Worm (Caenorhabditis elegans) whole organism, early embryonic: ENCODE results near the gene rcd-1.

Experiments
- F13C5.2 ChIP-seq: sonication (generic microtip); optimal IDR thresholded peaks from 2 replicates; lab custom pipeline; 2017; ENCODE audit warnings: mild to moderate bottlenecking, missing genetic modification characterization, inconsistent platforms, missing compliant biosample characterization
- aly-1 ChIP-seq: sonication (generic microtip); optimal IDR thresholded peaks from 2 replicates; lab custom pipeline; 2016; ENCODE audit warnings: missing genetic modification characterization, missing compliant biosample characterization
- ama-1 ChIP-seq: fragments of 150-350 bp; optimal IDR thresholded peaks from 2 replicates; lab custom pipeline; 2014
- ceh-36 ChIP-seq: sonication (generic microtip); optimal IDR thresholded peaks from 2 replicates; lab custom pipeline; 2016; ENCODE audit warnings: missing genetic modification characterization, inconsistent platforms, missing compliant biosample characterization
- ets-7 ChIP-seq: sonication (generic microtip); optimal IDR thresholded peaks from 2 replicates; lab custom pipeline; 2016; ENCODE audit warnings: missing genotype, missing genetic modification characterization, missing compliant biosample characterization
- flt-1 ChIP-seq: fragments of 200-800 bp; sonication (Bioruptor generic); IDR thresholded peaks from 2 replicates; pipeline ENCODE4 v1.3.6; 2022; ENCODE audit warnings: missing genetic modification characterization, missing compliant biosample characterization
- hmbx-1 ChIP-seq: sonication (generic microtip); optimal IDR thresholded peaks from 2 replicates; lab custom pipeline; 2016; ENCODE audit warnings: mild to moderate bottlenecking, missing genetic modification characterization, missing compliant biosample characterization
- hmg-4 ChIP-seq: fragments of 200-800 bp; sonication (Bioruptor generic); optimal IDR thresholded peaks from 2 replicates; lab custom pipeline; 2018; ENCODE audit warnings: mild to moderate bottlenecking, missing genetic modification characterization, missing compliant biosample characterization
- hnd-1 ChIP-seq: sonication (generic microtip); optimal IDR thresholded peaks from 2 replicates; lab custom pipeline; 2016; ENCODE audit warnings: missing genetic modification characterization, missing compliant biosample characterization
- pes-1 ChIP-seq: fragments of 200-800 bp; sonication (Bioruptor generic); IDR thresholded peaks from 2 replicates; pipeline ENCODE4 v1.3.6; 2022; ENCODE audit warnings: missing genetic modification reagents, missing genetic modification characterization, missing compliant biosample characterization
- tra-4 ChIP-seq: sonication (generic microtip); optimal IDR thresholded peaks from 2 replicates; lab custom pipeline; 2017; ENCODE audit warnings: missing genetic modification characterization, missing compliant biosample characterization

DNA sequence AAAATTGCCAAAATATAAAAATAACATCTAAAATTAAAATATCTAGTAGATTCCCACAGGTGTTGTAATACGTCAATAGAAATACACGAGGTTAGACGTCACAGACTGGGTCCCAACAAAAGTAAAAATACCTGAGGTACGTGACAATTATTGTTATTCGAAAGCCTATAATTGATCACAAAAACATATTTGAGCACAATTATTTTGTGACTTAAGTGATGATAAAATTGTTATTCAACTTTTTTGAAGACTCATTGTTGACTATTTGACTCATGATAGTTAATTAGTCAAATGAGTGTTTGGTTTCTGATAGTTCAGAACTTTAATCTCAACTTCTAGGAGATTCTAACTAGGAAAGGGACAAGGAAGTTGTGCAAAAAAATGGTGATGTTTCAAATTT lies 24.1 kb downstream of the rcd-1 start:
- TF ChIP-seq ama-1 (lab: Kevin White, UChicago): no peak
- no peak for TF ChIP-seq flt-1
- TF ChIP-seq tra-4: no peak
- no peak for TF ChIP-seq pes-1 (GFP tag; lab: Robert Waterston, UW)
- no peak for TF ChIP-seq aly-1
- TF ChIP-seq hnd-1: no peak
- TF ChIP-seq hmg-4: no peak
- TF ChIP-seq ets-7 (tag; lab: Kevin White, UChicago): no peak
- no peak for TF ChIP-seq ceh-36 (tag; lab: Kevin White, UChicago)
- no peak for TF ChIP-seq hmbx-1
- no peak for TF ChIP-seq F13C5.2 (tag; lab: Kevin White, UChicago)
